Worm (Caenorhabditis elegans): Measurements from ENCODE around the gene lec-6.

lec-6 gene

ce11 chrIII:609549-609948, 9.4 kb upstream of the lec-6 start, which contains the start of gene best-17:
TSS of gene best-17 (minus strand) at chrIII:609649.
- TF ChIP-seq zfh-2 (GFP tag; conservative IDR thresholded peaks at IDR 0.05) (no peak), attf-5 (GFP tag; optimal IDR thresholded peaks at IDR 0.05) (no peak), attf-3 (GFP tag; conservative IDR thresholded peaks at IDR 0.05) (no peak), die-1 (tag; optimal IDR thresholded peaks at IDR 0.05) (no peak), T07F8.4 (tag; optimal IDR thresholded peaks at IDR 0.05) (no peak), cebp-2 (GFP tag; IDR thresholded peaks at IDR 0.05) (no peak), aptf-2 (GFP tag; conservative IDR thresholded peaks at IDR 0.05) (no peak), snpc-3.4 (tag; optimal IDR thresholded peaks at IDR 0.05) (no peak), gei-17 (GFP tag; optimal IDR thresholded peaks at IDR 0.05) (no peak), F10E7.11 (tag; optimal IDR thresholded peaks at IDR 0.05) (no peak), madf-3 (GFP tag; IDR thresholded peaks at IDR 0.05) (no peak), ztf-6 (GFP tag; IDR thresholded peaks at IDR 0.05) (no peak), nhr-80 (tag; optimal IDR thresholded peaks at IDR 0.05) (no peak), madf-6 (GFP tag; IDR thresholded peaks at IDR 0.05) (no peak), dpff-1 (tag; optimal IDR thresholded peaks at IDR 0.05) (no peak), attf-6 (GFP tag; IDR thresholded peaks at IDR 0.05) (no peak), B0336.3 (GFP tag; IDR thresholded peaks at IDR 0.05) (no peak)

ce11 chrIII:605415-606054, 5.4 kb upstream of the lec-6 start, which contains the start of the genes Y55B1AR.4 and ttr-7:
TSS of gene Y55B1AR.4 (minus strand) at chrIII:605515.
TSS of gene ttr-7 (plus strand) at chrIII:606004.
- TF ChIP-seq rpc-1 (optimal IDR thresholded peaks at IDR 0.05) (no peak), rpc-1 (tag; optimal IDR thresholded peaks at IDR 0.05) (no peak), lin-26 (GFP tag; IDR thresholded peaks at IDR 0.05) (no peak), sdz-38 (tag; optimal IDR thresholded peaks at IDR 0.05) (no peak), somi-1 (GFP tag; optimal IDR thresholded peaks at IDR 0.05) (no peak), madf-8 (GFP tag; conservative IDR thresholded peaks at IDR 0.05) (no peak), ztf-26 (tag; optimal IDR thresholded peaks at IDR 0.05) (no peak), ccch-3 (GFP tag; optimal IDR thresholded peaks at IDR 0.05) (no peak), hrde-1 (tag; optimal IDR thresholded peaks at IDR 0.05; ENCODE audit: borderline replicate concordance) (no peak)

ce11 chrIII:599279-599678, 887 bp downstream of the lec-6 start:
- TF ChIP-seq dpff-1 (tag; optimal IDR thresholded peaks at IDR 0.05) (no peak), ekl-4 (GFP tag; IDR thresholded peaks at IDR 0.05) (0 out of 2 replicates have a peak, but pooled peaks have one; percentile 36), snpc-1.1 (tag; optimal IDR thresholded peaks at IDR 0.05; ENCODE audit: insufficient read depth) (no peak), ceh-100 (GFP tag; IDR thresholded peaks at IDR 0.05) (no peak), athp-1 (tag; optimal IDR thresholded peaks at IDR 0.05) (no peak), mes-4 (tag; optimal IDR thresholded peaks at IDR 0.05) (no peak), ceh-27 (GFP tag; optimal IDR thresholded peaks at IDR 0.05) (no peak), madf-6 (GFP tag; IDR thresholded peaks at IDR 0.05) (no peak), let-607 (tag; optimal IDR thresholded peaks at IDR 0.05) (peak in 1 of 2 experiments; percentile 17), hmg-1.2 (GFP tag; IDR thresholded peaks at IDR 0.05) (no peak), ZK185.1 (tag; optimal IDR thresholded peaks at IDR 0.05; ENCODE audit: poor library complexity, severe bottlenecking) (peak; percentile 42), cebp-1 (GFP tag; IDR thresholded peaks at IDR 0.05) (no peak), cebp-1 (tag; optimal IDR thresholded peaks at IDR 0.05) (peak; percentile 7), Y53F4B.3 (GFP tag; IDR thresholded peaks at IDR 0.05) (no peak), rpc-1 (optimal IDR thresholded peaks at IDR 0.05) (no peak), rpc-1 (tag; optimal IDR thresholded peaks at IDR 0.05) (no peak), ztf-25 (GFP tag; IDR thresholded peaks at IDR 0.05) (no peak), T26A5.8 (tag; optimal IDR thresholded peaks at IDR 0.05) (no peak), Y53G8AR.9 (GFP tag; conservative IDR thresholded peaks at IDR 0.05) (0 out of 2 replicates have a peak, but pooled peaks have one; percentile 40), ztf-22 (GFP tag; optimal IDR thresholded peaks at IDR 0.05) (no peak), nhr-120 (GFP tag; IDR thresholded peaks at IDR 0.05) (no peak), nhr-80 (tag; optimal IDR thresholded peaks at IDR 0.05) (peak; percentile 18)
